Worm (Caenorhabditis elegans) whole organism, young adult: ENCODE results near the gene sri-70.
A peak's percentile ranks its signal among the peaks of the same experiment; 100 is the strongest.
"Not testable (repeated sequence)": the region's sequence is repeated elsewhere in the genome, so short reads cannot be mapped to it uniquely, and the experiment has no call there.

Experiments used
- B0035.1 ChIP-seq: sonication (generic microtip); optimal IDR thresholded peaks from 2 replicates; lab custom pipeline; 2016; ENCODE audit warnings: missing genetic modification characterization, mild to moderate bottlenecking, missing compliant biosample characterization, missing genotype, missing genetic modification reagents
- B0261.1 ChIP-seq: sonication (generic microtip); optimal IDR thresholded peaks from 2 replicates; lab custom pipeline; 2016; ENCODE audit warnings: mild to moderate bottlenecking, missing genetic modification characterization, moderate library complexity, missing compliant biosample characterization
- D2030.7 ChIP-seq: fragments of 200-800 bp; sonication (Bioruptor generic); IDR thresholded peaks from 2 replicates; pipeline ENCODE4 v1.3.6; 2022; ENCODE audit warnings: missing genetic modification reagents, missing genetic modification characterization, missing compliant biosample characterization
- F10E7.11 ChIP-seq: sonication (generic microtip); optimal IDR thresholded peaks from 2 replicates; lab custom pipeline; 2017; ENCODE audit warnings: mild to moderate bottlenecking, missing genetic modification characterization, moderate library complexity, missing compliant biosample characterization
- F37B4.10 ChIP-seq: fragments of 200-800 bp; sonication (Bioruptor generic); IDR thresholded peaks from 2 replicates; pipeline ENCODE4 v1.3.6; 2022; ENCODE audit warnings: missing genetic modification characterization, missing compliant biosample characterization
- F55B11.4 ChIP-seq: sonication (generic microtip); optimal IDR thresholded peaks from 2 replicates; lab custom pipeline; 2016; ENCODE audit warnings: missing compliant biosample characterization, missing genetic modification characterization, borderline replicate concordance; ENCODE audit not compliant: insufficient read depth
- K11D2.4 ChIP-seq: fragments of 200-800 bp; sonication (Bioruptor generic); IDR thresholded peaks from 2 replicates; pipeline ENCODE4 v1.3.6; 2022; ENCODE audit warnings: missing genetic modification reagents, missing genetic modification characterization, missing compliant biosample characterization
- T26A5.8 ChIP-seq: sonication (generic microtip); optimal IDR thresholded peaks from 2 replicates; lab custom pipeline; 2016; ENCODE audit warnings: missing genetic modification characterization, missing compliant biosample characterization
- Y67H2A.10 ChIP-seq: fragments of 200-800 bp; sonication (Bioruptor generic); conservative IDR thresholded peaks from 2 replicates; pipeline ENCODE4 v1.3.6; 2022; ENCODE audit warnings: missing genetic modification reagents, missing genetic modification characterization, missing compliant biosample characterization
- aptf-3 ChIP-seq: fragments of 200-800 bp; sonication (Bioruptor generic); IDR thresholded peaks from 2 replicates; pipeline ENCODE4 v1.3.6; 2022; ENCODE audit warnings: missing genetic modification characterization, missing compliant biosample characterization
- attf-6 ChIP-seq: fragments of 200-800 bp; sonication (Bioruptor generic); IDR thresholded peaks from 2 replicates; pipeline ENCODE4 v1.3.6; 2022; ENCODE audit warnings: missing genetic modification reagents, missing genetic modification characterization, missing compliant biosample characterization
- bed-2 ChIP-seq: fragments of 200-800 bp; sonication (Bioruptor generic); IDR thresholded peaks from 2 replicates; pipeline ENCODE4 v1.3.6; 2022; ENCODE audit warnings: missing genetic modification reagents, missing genetic modification characterization, missing compliant biosample characterization
- ceh-100 ChIP-seq: fragments of 200-800 bp; sonication (Bioruptor generic); IDR thresholded peaks from 2 replicates; pipeline ENCODE4 v1.3.6; 2022; ENCODE audit warnings: missing genetic modification reagents, missing genetic modification characterization, missing compliant biosample characterization
- ceh-58 ChIP-seq: fragments of 200-800 bp; sonication (Bioruptor generic); IDR thresholded peaks from 2 replicates; pipeline ENCODE4 v1.3.6; 2022; ENCODE audit warnings: missing genetic modification characterization, missing compliant biosample characterization
- ceh-91 ChIP-seq: fragments of 200-800 bp; sonication (Bioruptor generic); IDR thresholded peaks from 2 replicates; pipeline ENCODE4 v1.3.6; 2022; ENCODE audit warnings: missing genetic modification reagents, missing genetic modification characterization, missing compliant biosample characterization
- dpl-1 ChIP-seq: fragments of 150-350 bp; optimal IDR thresholded peaks from 2 replicates; lab custom pipeline; 2014; ENCODE audit warnings: missing biosample characterization, missing genetic modification reagents, missing genetic modification characterization
- egl-18 ChIP-seq: fragments of 200-800 bp; sonication (Bioruptor generic); IDR thresholded peaks from 2 replicates; pipeline ENCODE4 v1.3.6; 2022; ENCODE audit warnings: missing genetic modification reagents, missing genetic modification characterization, missing compliant biosample characterization
- ekl-4 ChIP-seq: fragments of 200-800 bp; sonication (Bioruptor generic); IDR thresholded peaks from 2 replicates; pipeline ENCODE4 v1.3.6; 2022; ENCODE audit warnings: missing genetic modification reagents, missing genetic modification characterization, missing compliant biosample characterization
- hlh-12 ChIP-seq: sonication (generic microtip); optimal IDR thresholded peaks from 2 replicates; lab custom pipeline; 2016; ENCODE audit warnings: missing genetic modification characterization, missing compliant biosample characterization
- lin-40 ChIP-seq: sonication (generic microtip); optimal IDR thresholded peaks from 2 replicates; lab custom pipeline; 2016; ENCODE audit warnings: missing genetic modification characterization, mild to moderate bottlenecking, missing compliant biosample characterization, missing genotype, missing genetic modification reagents
- lir-1 ChIP-seq: fragments of 200-800 bp; sonication (Bioruptor generic); conservative IDR thresholded peaks from 2 replicates; pipeline ENCODE4 v1.3.6; 2022; ENCODE audit warnings: missing genetic modification reagents, missing genetic modification characterization, missing compliant biosample characterization
- madf-3 ChIP-seq: fragments of 200-800 bp; sonication (Bioruptor generic); IDR thresholded peaks from 2 replicates; pipeline ENCODE4 v1.3.6; 2022; ENCODE audit warnings: missing genetic modification reagents, missing genetic modification characterization, missing compliant biosample characterization
- madf-6 ChIP-seq: fragments of 200-800 bp; sonication (Bioruptor generic); IDR thresholded peaks from 2 replicates; pipeline ENCODE4 v1.3.6; 2022; ENCODE audit warnings: missing genetic modification reagents, missing genetic modification characterization, missing compliant biosample characterization
- mel-28 ChIP-seq: sonication (generic microtip); optimal IDR thresholded peaks from 2 replicates; lab custom pipeline; 2016; ENCODE audit warnings: borderline replicate concordance, mild to moderate bottlenecking, missing genetic modification characterization, missing compliant biosample characterization
- nhr-80 ChIP-seq: sonication (generic microtip); optimal IDR thresholded peaks from 2 replicates; lab custom pipeline; 2016; ENCODE audit warnings: missing genetic modification characterization, missing compliant biosample characterization
- rcor-1 ChIP-seq: fragments of 200-800 bp; sonication (Bioruptor generic); IDR thresholded peaks from 2 replicates; pipeline ENCODE4 v1.3.6; 2022; ENCODE audit warnings: missing genetic modification reagents, missing genetic modification characterization, missing compliant biosample characterization
- snpc-1.1 ChIP-seq: sonication (generic microtip); optimal IDR thresholded peaks from 2 replicates; lab custom pipeline; 2017; ENCODE audit warnings: missing genetic modification characterization, mild to moderate bottlenecking, missing compliant biosample characterization, antibody characterized with exemption, moderate library complexity, missing genotype, missing genetic modification reagents; ENCODE audit not compliant: insufficient read depth
- snpc-4 ChIP-seq, 5 experiments: fragments of 150-350 bp in 1 of 5; sonication (generic microtip) in 4 of 5; optimal IDR thresholded peaks; 2 replicates each; lab custom pipeline; 2014 to 2018; ENCODE audit warnings: missing genetic modification characterization in 5 of 5, missing biosample characterization in 3 of 5, antibody characterized with exemption in 2 of 5, mild to moderate bottlenecking in 2 of 5, missing compliant biosample characterization in 2 of 5, missing genotype in 2 of 5, moderate library complexity in 2 of 5, missing genetic modification reagents in 1 of 5
- somi-1 ChIP-seq: fragments of 200-800 bp; sonication (Bioruptor generic); optimal IDR thresholded peaks from 2 replicates; lab custom pipeline; 2018; ENCODE audit warnings: mild to moderate bottlenecking, missing genetic modification characterization, missing compliant biosample characterization
- tbx-9 ChIP-seq: sonication (generic microtip); optimal IDR thresholded peaks from 2 replicates; lab custom pipeline; 2016; ENCODE audit warnings: borderline replicate concordance, missing genetic modification characterization, inconsistent platforms, missing compliant biosample characterization
- zfh-2 ChIP-seq: fragments of 200-800 bp; sonication (Bioruptor generic); conservative IDR thresholded peaks from 2 replicates; pipeline ENCODE4 v1.3.6; 2022; ENCODE audit warnings: missing genetic modification reagents, missing genetic modification characterization, missing compliant biosample characterization
- ztf-28 ChIP-seq: fragments of 200-800 bp; sonication (Bioruptor generic); IDR thresholded peaks from 2 replicates; pipeline ENCODE4 v1.3.6; 2022; ENCODE audit warnings: missing genetic modification reagents, missing genetic modification characterization, missing compliant biosample characterization
- ztf-3 ChIP-seq: fragments of 200-800 bp; sonication (Bioruptor generic); optimal IDR thresholded peaks from 2 replicates; lab custom pipeline; 2018; ENCODE audit warnings: mild to moderate bottlenecking, missing genetic modification characterization, missing compliant biosample characterization

sri-70 gene

ce11 chrV:17302754-17303153 is at the start of gene sri-70:
sri-70 (plus strand) TSS chrV:17303054.
- TF ChIP-seq mel-28 (tag; lab: Kevin White, UChicago) (no peak), attf-6 (no peak), D2030.7 (GFP tag; lab: Robert Waterston, UW) (no peak), egl-18 (GFP tag; lab: Robert Waterston, UW) (no peak)

- TF ChIP-seq snpc-1.1; B0035.1; madf-6 (GFP tag; lab: Robert Waterston, UW): not testable (repeated sequence)
- TF ChIP-seq, all 124 proteins: peak for 0; not testable (repeated sequence) for 124
Observed at ce11 chrV:17255028-17255427, 47.8 kb upstream of the sri-70 start, which contains the start of gene srh-116. srh-116 (minus strand) TSS chrV:17255128.

ce11 chrV:17255454-17255853 is 47.4 kb upstream of the sri-70 start, which contains the start of gene srh-115:
srh-115 (plus strand) TSS chrV:17255754.
- TF ChIP-seq somi-1, result no peak
- no peak for TF ChIP-seq ceh-91 (GFP tag; lab: Robert Waterston, UW)
- no peak for TF ChIP-seq aptf-3 (GFP tag; lab: Robert Waterston, UW)
- no peak for TF ChIP-seq snpc-1.1
- TF ChIP-seq T26A5.8 (tag; lab: Kevin White, UChicago), result no peak
- no peak for TF ChIP-seq tbx-9 (tag; lab: Kevin White, UChicago)
- no peak for TF ChIP-seq rcor-1 (GFP tag; lab: Robert Waterston, UW)
- no peak for TF ChIP-seq Y67H2A.10
- no peak for TF ChIP-seq dpl-1 (GFP tag; lab: Kevin White, UChicago)
- TF ChIP-seq lir-1 (GFP tag; lab: Robert Waterston, UW), result no peak
- no peak for TF ChIP-seq hlh-12 (tag; lab: Kevin White, UChicago)
- no peak for TF ChIP-seq B0261.1 (tag; lab: Kevin White, UChicago)
- no peak for TF ChIP-seq ztf-28 (GFP tag; lab: Robert Waterston, UW)
- TF ChIP-seq F10E7.11 (tag; lab: Kevin White, UChicago), result no peak
- no peak for TF ChIP-seq F37B4.10 (GFP tag; lab: Robert Waterston, UW)
- no peak for TF ChIP-seq ztf-3 (GFP tag; lab: Kevin White, UChicago)
- TF ChIP-seq F55B11.4 (tag; lab: Kevin White, UChicago), result no peak
- TF ChIP-seq ekl-4 (GFP tag; lab: Robert Waterston, UW), result no peak

ce11 chrV:17257637-17258036 is 45.2 kb upstream of the sri-70 start:
- TF ChIP-seq snpc-4 (GFP tag; optimal IDR thresholded peaks at IDR 0.05; lab: Kevin White, UChicago), result no peak
- TF ChIP-seq snpc-4 (tag; optimal IDR thresholded peaks at IDR 0.05; lab: Kevin White, UChicago), result peak in 2 of 4 experiments; percentile 63 to 66
- TF ChIP-seq T26A5.8 (tag; lab: Kevin White, UChicago), result no peak
- peak; percentile 72 for TF ChIP-seq zfh-2 (GFP tag; lab: Robert Waterston, UW)
- TF ChIP-seq, all 124 proteins: peak for 2

ce11 chrV:17258244-17258643 is 44.6 kb upstream of the sri-70 start:
- TF ChIP-seq F37B4.10 (GFP tag; lab: Robert Waterston, UW) (no peak), egl-18 (GFP tag; lab: Robert Waterston, UW) (no peak), K11D2.4 (no peak), nhr-80 (tag; lab: Kevin White, UChicago) (peak; percentile 8), madf-3 (GFP tag; lab: Robert Waterston, UW) (no peak), ceh-100 (GFP tag; lab: Robert Waterston, UW) (no peak), bed-2 (no peak), ceh-58 (GFP tag; lab: Robert Waterston, UW) (no peak), lin-40 (tag; lab: Kevin White, UChicago) (no peak)
